Worm (Caenorhabditis elegans): ENCODE measurements around the gene mua-3.

Gene mua-3

ce11 chrIII:10209703-10210102 is 49.2 kb downstream of the mua-3 start, which contains the start of gene T20G5.9 (continued):
- peak; percentile 49 for TF ChIP-seq lin-38 (GFP tag; IDR thresholded peaks at IDR 0.05)
- no peak for TF ChIP-seq lin-1 (GFP tag; IDR thresholded peaks at IDR 0.05)
- no peak for TF ChIP-seq egl-27 (tag; optimal IDR thresholded peaks at IDR 0.05)
- no peak for TF ChIP-seq zfp-2 (tag; optimal IDR thresholded peaks at IDR 0.05)
- TF ChIP-seq T20F7.1 (GFP tag; optimal IDR thresholded peaks at IDR 0.05): no peak
- TF ChIP-seq daf-19 (GFP tag; conservative IDR thresholded peaks at IDR 0.05): no peak
- no peak for TF ChIP-seq fos-1 (tag; optimal IDR thresholded peaks at IDR 0.05)
- TF ChIP-seq php-3 (GFP tag; IDR thresholded peaks at IDR 0.05): no peak
- TF ChIP-seq lim-7 (GFP tag; IDR thresholded peaks at IDR 0.05): no peak
- TF ChIP-seq daf-8 (GFP tag; IDR thresholded peaks at IDR 0.05): no peak
- no peak for TF ChIP-seq ceh-28 (tag; optimal IDR thresholded peaks at IDR 0.05)

ce11 chrIII:10211889-10212494 is 51.5 kb downstream of the mua-3 start, which contains the start of the genes blos-1 and best-18:
TSS of gene blos-1 (minus strand) at chrIII:10211946.
TSS of gene best-18 (plus strand) at chrIII:10212396.
- TF ChIP-seq daf-16 (GFP tag; optimal IDR thresholded peaks at IDR 0.05) (no peak), daf-16 (tag; optimal IDR thresholded peaks at IDR 0.05) (peak; percentile 69), nhr-28 (tag; optimal IDR thresholded peaks at IDR 0.05) (peak; percentile 31), snpc-4 (tag; optimal IDR thresholded peaks at IDR 0.05) (no peak), zag-1 (tag; optimal IDR thresholded peaks at IDR 0.05) (no peak), nhr-77 (tag; optimal IDR thresholded peaks at IDR 0.05) (peak; percentile 15)

DNA sequence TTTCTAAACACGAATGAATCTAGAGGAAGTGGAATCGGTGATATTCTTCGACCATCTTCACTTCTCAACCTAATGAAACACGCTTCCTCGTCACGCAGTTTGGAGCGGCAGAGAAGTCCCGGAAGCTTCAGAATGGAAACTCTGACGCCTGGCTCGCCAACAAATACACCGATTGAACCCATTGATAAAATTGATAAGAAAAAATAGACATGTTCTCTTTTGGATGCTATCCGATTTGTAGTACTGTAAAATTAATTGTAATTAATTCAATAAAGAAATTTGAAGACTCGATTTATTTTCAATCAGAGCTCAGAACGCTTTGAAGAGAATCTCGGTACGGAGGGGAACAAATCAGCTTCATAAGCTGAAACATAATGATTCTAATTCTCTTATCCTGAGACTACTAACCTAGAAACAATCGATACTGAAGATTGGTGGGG is 54.1 kb downstream of the mua-3 start:
- peak; percentile 99 for TF ChIP-seq zfp-3 (GFP tag; conservative IDR thresholded peaks at IDR 0.05)
- TF ChIP-seq nhr-42 (GFP tag; IDR thresholded peaks at IDR 0.05): peak; percentile 71; the same call in 1 of the 2 replicates
- TF ChIP-seq fkh-10 (GFP tag; optimal IDR thresholded peaks at IDR 0.05): no peak
- TF ChIP-seq zip-11 (GFP tag; IDR thresholded peaks at IDR 0.05): no peak
- TF ChIP-seq saeg-2 (GFP tag; IDR thresholded peaks at IDR 0.05): 0 out of 2 replicates have a peak, but pooled peaks have one; percentile 43
- TF ChIP-seq nhr-6 (tag; optimal IDR thresholded peaks at IDR 0.05): no peak
- peak; percentile 75 for TF ChIP-seq nhr-77 (tag; optimal IDR thresholded peaks at IDR 0.05)
- peak; percentile 49 for TF ChIP-seq mes-2 (tag; optimal IDR thresholded peaks at IDR 0.05; ENCODE audit: poor library complexity, severe bottlenecking)
- TF ChIP-seq F10B5.3 (tag; optimal IDR thresholded peaks at IDR 0.05): peak; percentile 33
- no peak for TF ChIP-seq unc-62 (GFP tag; optimal IDR thresholded peaks at IDR 0.05 in 1 of 2)
- TF ChIP-seq unc-62 (tag; optimal IDR thresholded peaks at IDR 0.05): no peak
- no peak for TF ChIP-seq F44E2.7 (GFP tag; IDR thresholded peaks at IDR 0.05)
- TF ChIP-seq Y105C5A.15 (GFP tag; IDR thresholded peaks at IDR 0.05): peak; percentile 90
- TF ChIP-seq rbr-2 (tag; optimal IDR thresholded peaks at IDR 0.05): peak; percentile 17
- peak; percentile 64 for TF ChIP-seq mdt-29 (GFP tag; IDR thresholded peaks at IDR 0.05)
- no peak for TF ChIP-seq nhr-76 (tag; optimal IDR thresholded peaks at IDR 0.05)
- no peak for TF ChIP-seq ces-1 (GFP tag; optimal IDR thresholded peaks at IDR 0.05)
- TF ChIP-seq daf-19 (GFP tag; conservative IDR thresholded peaks at IDR 0.05): no peak
- TF ChIP-seq ztf-7 (tag; optimal IDR thresholded peaks at IDR 0.05): no peak
- peak in 1 of 2 experiments; percentile 21 for TF ChIP-seq hif-1 (tag; optimal IDR thresholded peaks at IDR 0.05)
- TF ChIP-seq daf-8 (GFP tag; IDR thresholded peaks at IDR 0.05): no peak
- peak; percentile 81; the same call in 1 of the 2 replicates for TF ChIP-seq D1046.2 (GFP tag; IDR thresholded peaks at IDR 0.05)
- TF ChIP-seq dmd-6 (GFP tag; IDR thresholded peaks at IDR 0.05): peak; percentile 59
- TF ChIP-seq F26F4.8 (GFP tag; conservative IDR thresholded peaks at IDR 0.05): 0 out of 2 replicates have a peak, but pooled peaks have one; percentile 48
- TF ChIP-seq T26A8.4 (GFP tag; IDR thresholded peaks at IDR 0.05): peak; percentile 91
- no peak for TF ChIP-seq F37D6.2 (tag; optimal IDR thresholded peaks at IDR 0.05)
- no peak for TF ChIP-seq nhr-11 (tag; optimal IDR thresholded peaks at IDR 0.05)
- no peak for TF ChIP-seq unc-130 (GFP tag; optimal IDR thresholded peaks at IDR 0.05)
- peak; percentile 80 for TF ChIP-seq spr-3 (GFP tag; optimal IDR thresholded peaks at IDR 0.05)
- no peak for TF ChIP-seq R02D3.7 (tag; optimal IDR thresholded peaks at IDR 0.05)
- peak; percentile 69 for TF ChIP-seq nhr-25 (tag; optimal IDR thresholded peaks at IDR 0.05; ENCODE audit: borderline replicate concordance, insufficient read depth)
- TF ChIP-seq ceh-62 (tag; optimal IDR thresholded peaks at IDR 0.05): no peak
- no peak for TF ChIP-seq ceh-28 (tag; optimal IDR thresholded peaks at IDR 0.05)
- TF ChIP-seq mdl-1 (tag; optimal IDR thresholded peaks at IDR 0.05): no peak
